Worm (Caenorhabditis elegans): ENCODE data around the gene F53F4.4.
A peak's percentile ranks its signal among the peaks of the same experiment; 100 is the strongest.

The F53F4.4 gene

ce11 chrV:13591504-13592174 is 1.5 kb upstream of the F53F4.4 start, which contains the start of gene tbcb-1 (continued):
- TF ChIP-seq nhr-11 (tag; optimal IDR thresholded peaks at IDR 0.05) (no peak), ztf-4 (tag; optimal IDR thresholded peaks at IDR 0.05) (no peak), ceh-8 (GFP tag; optimal IDR thresholded peaks at IDR 0.05) (no peak), ceh-63 (GFP tag; optimal IDR thresholded peaks at IDR 0.05) (no peak), nhr-84 (tag; optimal IDR thresholded peaks at IDR 0.05) (no peak), pag-3 (tag; optimal IDR thresholded peaks at IDR 0.05; ENCODE audit: borderline replicate concordance, insufficient read depth) (no peak), elt-2 (tag; optimal IDR thresholded peaks at IDR 0.05) (no peak), nhr-12 (tag; optimal IDR thresholded peaks at IDR 0.05) (no peak), nhr-19 (GFP tag; conservative IDR thresholded peaks at IDR 0.05) (no peak; the same call in 1 of the 2 replicates), lin-35 (GFP tag; optimal IDR thresholded peaks at IDR 0.05) (peak; percentile 47 to 52), xbp-1 (tag; optimal IDR thresholded peaks at IDR 0.05) (peak; percentile 46), ztf-11 (tag; optimal IDR thresholded peaks at IDR 0.05) (no peak), grh-1 (GFP tag; IDR thresholded peaks at IDR 0.05) (no peak), nhr-85 (tag) (peak; percentile 32), alr-1 (tag; optimal IDR thresholded peaks at IDR 0.05; ENCODE audit: borderline replicate concordance) (no peak), aly-2 (tag; optimal IDR thresholded peaks at IDR 0.05) (no peak), mep-1 (tag; optimal IDR thresholded peaks at IDR 0.05) (peak; percentile 63), tlp-1 (tag; optimal IDR thresholded peaks at IDR 0.05) (no peak), efl-3 (GFP tag; optimal IDR thresholded peaks at IDR 0.05) (no peak), zag-1 (tag; optimal IDR thresholded peaks at IDR 0.05) (no peak), nhr-237 (tag; optimal IDR thresholded peaks at IDR 0.05) (no peak), nhr-47 (tag; optimal IDR thresholded peaks at IDR 0.05) (peak; percentile 67), sox-4 (tag; optimal IDR thresholded peaks at IDR 0.05) (no peak), C34B4.2 (tag; optimal IDR thresholded peaks at IDR 0.05) (no peak), irx-1 (tag; optimal IDR thresholded peaks at IDR 0.05) (peak; percentile 41), jun-1 (tag; optimal IDR thresholded peaks at IDR 0.05) (no peak), efl-1 (optimal IDR thresholded peaks at IDR 0.05) (peak; percentile 46 to 66), efl-1 (GFP tag; optimal IDR thresholded peaks at IDR 0.05 in 1 of 2) (peak; percentile 58 to 95), blmp-1 (tag; optimal IDR thresholded peaks at IDR 0.05) (peak; percentile 37), unc-86 (tag; optimal IDR thresholded peaks at IDR 0.05) (no peak), nhr-90 (tag; optimal IDR thresholded peaks at IDR 0.05; ENCODE audit: poor library complexity) (peak; percentile 37), snu-23 (GFP tag; optimal IDR thresholded peaks at IDR 0.05) (peak; percentile 56), nhr-71 (tag; optimal IDR thresholded peaks at IDR 0.05) (peak; percentile 66), fkh-10 (GFP tag; optimal IDR thresholded peaks at IDR 0.05) (no peak), lin-39 (tag; optimal IDR thresholded peaks at IDR 0.05) (no peak), C04F5.9 (tag; optimal IDR thresholded peaks at IDR 0.05) (no peak), mdl-1 (tag; optimal IDR thresholded peaks at IDR 0.05) (no peak), tbx-2 (tag; optimal IDR thresholded peaks at IDR 0.05) (peak; percentile 37), nhr-77 (tag; optimal IDR thresholded peaks at IDR 0.05) (no peak), unc-98 (GFP tag; IDR thresholded peaks at IDR 0.05) (no peak), unc-30 (tag; optimal IDR thresholded peaks at IDR 0.05) (no peak), lin-15B (tag; optimal IDR thresholded peaks at IDR 0.05) (peak; percentile 57), sptf-1 (tag; optimal IDR thresholded peaks at IDR 0.05) (no peak), nhr-20 (tag; optimal IDR thresholded peaks at IDR 0.05) (peak; percentile 60), sup-37 (GFP tag; optimal IDR thresholded peaks at IDR 0.05) (no peak), egl-27 (tag; optimal IDR thresholded peaks at IDR 0.05) (no peak), swsn-7 (tag; optimal IDR thresholded peaks at IDR 0.05) (peak; percentile 57), egl-13 (tag; optimal IDR thresholded peaks at IDR 0.05) (peak; percentile 26), rnt-1 (tag; optimal IDR thresholded peaks at IDR 0.05) (peak; percentile 58), zip-4 (GFP tag; optimal IDR thresholded peaks at IDR 0.05) (no peak), unc-130 (tag; optimal IDR thresholded peaks at IDR 0.05) (no peak)
